Fruit fly (Drosophila melanogaster) whole organism, embryonic: ENCODE measurements around the gene cana.

Experiments used
- CG10321 ChIP-seq: fragments of 200-800 bp; sonication (Bioruptor generic); IDR thresholded peaks from 2 replicates; pipeline ENCODE4 v1.3.6; 2022; ENCODE audit warnings: missing biosample characterization, missing genetic modification characterization
- CG10462 ChIP-seq: fragments of 200-800 bp; sonication (Bioruptor generic); optimal IDR thresholded peaks from 2 replicates; lab custom pipeline; 2016; ENCODE audit warnings: missing biosample characterization, missing genetic modification characterization
- CG10565 ChIP-seq: fragments of 200-800 bp; sonication (Bioruptor generic); optimal IDR thresholded peaks from 3 replicates; lab custom pipeline; 2016; ENCODE audit warnings: missing biosample characterization, mild to moderate bottlenecking, missing genetic modification characterization
- CG1233 ChIP-seq: fragments of 200-800 bp; sonication (Bioruptor generic); optimal IDR thresholded peaks from 4 replicates; lab custom pipeline; 2018; ENCODE audit warnings: missing biosample characterization, mild to moderate bottlenecking, missing genetic modification characterization
- CG13123 ChIP-seq: fragments of 200-800 bp; sonication (Bioruptor generic); optimal IDR thresholded peaks from 2 replicates; lab custom pipeline; 2016; ENCODE audit warnings: missing biosample characterization, missing genetic modification characterization
- CG15601 ChIP-seq: fragments of 200-800 bp; sonication (Bioruptor generic); optimal IDR thresholded peaks from 3 replicates; lab custom pipeline; 2019; ENCODE audit warnings: missing biosample characterization, mild to moderate bottlenecking, missing genetic modification characterization, moderate library complexity
- CG17359 ChIP-seq: fragments of 200-800 bp; sonication (Bioruptor generic); optimal IDR thresholded peaks from 3 replicates; lab custom pipeline; 2018; ENCODE audit warnings: missing biosample characterization, mild to moderate bottlenecking, missing genetic modification characterization, moderate library complexity
- CG2116 ChIP-seq: fragments of 200-800 bp; sonication (Bioruptor generic); optimal IDR thresholded peaks from 3 replicates; lab custom pipeline; 2018; ENCODE audit warnings: missing biosample characterization, mild to moderate bottlenecking, missing genetic modification characterization
- CG2120 ChIP-seq: fragments of 200-800 bp; sonication (Bioruptor generic); optimal IDR thresholded peaks from 3 replicates; lab custom pipeline; 2016; ENCODE audit warnings: missing biosample characterization, missing genetic modification characterization
- CG31365 ChIP-seq: fragments of 200-800 bp; sonication (Bioruptor generic); optimal IDR thresholded peaks from 2 replicates; lab custom pipeline; 2018; ENCODE audit warnings: missing biosample characterization, mild to moderate bottlenecking, missing genetic modification characterization
- CG3163 ChIP-seq: fragments of 200-800 bp; sonication (Bioruptor generic); optimal IDR thresholded peaks from 3 replicates; lab custom pipeline; 2016; ENCODE audit warnings: missing biosample characterization, missing genetic modification characterization
- CG32772 ChIP-seq: fragments of 200-800 bp; sonication (Bioruptor generic); IDR thresholded peaks from 2 replicates; pipeline ENCODE4 v1.3.6; 2022; ENCODE audit warnings: missing biosample characterization, missing genetic modification characterization
- CG34224 ChIP-seq: fragments of 200-800 bp; sonication (Bioruptor generic); IDR thresholded peaks from 3 replicates; pipeline ENCODE4 v1.3.6; 2022; ENCODE audit warnings: missing biosample characterization, missing genetic modification characterization; ENCODE audit not compliant: partially characterized antibody
- CG42726 ChIP-seq: fragments of 200-800 bp; sonication (Bioruptor generic); IDR thresholded peaks from 2 replicates; pipeline ENCODE4 v1.3.6; 2022; ENCODE audit warnings: missing biosample characterization, missing genetic modification characterization; ENCODE audit not compliant: partially characterized antibody
- CG7357 ChIP-seq: fragments of 200-800 bp; sonication (Bioruptor generic); IDR thresholded peaks from 3 replicates; pipeline ENCODE4 v1.3.6; 2022; ENCODE audit warnings: missing biosample characterization, missing genetic modification characterization
- CrebB ChIP-seq: fragments of 200-800 bp; sonication (Bioruptor generic); optimal IDR thresholded peaks from 3 replicates; lab custom pipeline; 2018; ENCODE audit warnings: missing biosample characterization, mild to moderate bottlenecking, missing genetic modification characterization
- Dek ChIP-seq: fragments of 200-800 bp; sonication (Bioruptor generic); optimal IDR thresholded peaks from 3 replicates; lab custom pipeline; 2019; ENCODE audit warnings: missing biosample characterization, mild to moderate bottlenecking, missing genetic modification characterization, moderate library complexity
- Dip2 ChIP-seq: fragments of 200-800 bp; sonication (Bioruptor generic); IDR thresholded peaks from 2 replicates; pipeline ENCODE4 v1.3.6; 2022; ENCODE audit warnings: missing biosample characterization, missing genetic modification characterization
- E2f1 ChIP-seq: fragments of 200-800 bp; sonication (Bioruptor generic); IDR thresholded peaks from 2 replicates; pipeline ENCODE4 v1.3.6; 2022; ENCODE audit warnings: missing biosample characterization, missing genetic modification characterization
- ERR ChIP-seq: fragments of 200-800 bp; sonication (Bioruptor generic); optimal IDR thresholded peaks from 2 replicates; lab custom pipeline; 2016; ENCODE audit warnings: missing biosample characterization, missing genetic modification characterization
- Eip74EF ChIP-seq, 2 experiments: fragments of 200-800 bp in 1 of 2; fragments of >200 bp in 1 of 2; sonication (Bioruptor generic) in 1 of 2; optimal IDR thresholded peaks; 2 replicates each; lab custom pipeline; 2017 to 2019; ENCODE audit warnings: missing biosample characterization in 2 of 2, missing genetic modification characterization in 2 of 2, mild to moderate bottlenecking in 1 of 2, moderate library complexity in 1 of 2
- Ets97D ChIP-seq: fragments of 200-800 bp; sonication (Bioruptor generic); optimal IDR thresholded peaks from 3 replicates; lab custom pipeline; 2016; ENCODE audit warnings: missing biosample characterization, missing genetic modification characterization
- Fer2 ChIP-seq: fragments of 200-800 bp; sonication (Bioruptor generic); optimal IDR thresholded peaks from 2 replicates; lab custom pipeline; 2018; ENCODE audit warnings: missing biosample characterization, mild to moderate bottlenecking, missing genetic modification characterization, moderate library complexity
- Hr39 ChIP-seq: fragments of >200 bp; optimal IDR thresholded peaks from 2 replicates; lab custom pipeline; 2017
- Med ChIP-seq: fragments of 200-800 bp; sonication (Bioruptor generic); peaks from one replicate; lab custom pipeline; 2016; ENCODE audit warnings: missing biosample characterization, missing genetic modification characterization, mild to moderate bottlenecking, inconsistent platforms, moderate library complexity
- Myb ChIP-seq: fragments of 200-800 bp; sonication (Bioruptor generic); optimal IDR thresholded peaks from 2 replicates; lab custom pipeline; 2016; ENCODE audit warnings: missing biosample characterization, missing genetic modification characterization
- Nf-YC ChIP-seq: fragments of 200-800 bp; optimal IDR thresholded peaks from 3 replicates; lab custom pipeline; 2019; ENCODE audit warnings: missing biosample characterization, mild to moderate bottlenecking, missing genetic modification characterization, moderate library complexity
- Rfx ChIP-seq: fragments of 200-800 bp; sonication (Bioruptor generic); IDR thresholded peaks from 2 replicates; pipeline ENCODE4 v1.3.6; 2022; ENCODE audit warnings: missing biosample characterization, missing genetic modification characterization
- Trl ChIP-seq, 3 experiments: fragments of >200 bp in 2 of 3; fragments of 200-800 bp in 1 of 3; sonication (Bioruptor generic) in 1 of 3; optimal IDR thresholded peaks; 2 replicates in 1 of 3; 3 replicates in 2 of 3; lab custom pipeline; 2016 to 2017; ENCODE audit warnings: missing biosample characterization in 1 of 3, missing genetic modification characterization in 1 of 3
- ash1 ChIP-seq: fragments of 200-800 bp; sonication (Bioruptor generic); optimal IDR thresholded peaks from 2 replicates; lab custom pipeline; 2018; ENCODE audit warnings: missing biosample characterization, mild to moderate bottlenecking, missing genetic modification characterization
- br ChIP-seq: fragments of >200 bp; optimal IDR thresholded peaks from 2 replicates; lab custom pipeline; 2017
- ci ChIP-seq: fragments of 200-800 bp; sonication (Bioruptor generic); IDR thresholded peaks from 3 replicates; pipeline ENCODE4 v1.3.6; 2022; ENCODE audit warnings: missing biosample characterization, missing genetic modification characterization
- esg ChIP-seq: fragments of 200-800 bp; sonication (Bioruptor generic); conservative IDR thresholded peaks from 2 replicates; pipeline ENCODE4 v1.3.6; 2022; ENCODE audit warnings: missing biosample characterization, missing genetic modification characterization
- fd3F ChIP-seq: fragments of 200-800 bp; sonication (Bioruptor generic); optimal IDR thresholded peaks from 2 replicates; lab custom pipeline; 2018; ENCODE audit warnings: missing biosample characterization, mild to moderate bottlenecking, missing genetic modification characterization, moderate library complexity
- gro ChIP-seq: fragments of 200-800 bp; sonication (Bioruptor generic); optimal IDR thresholded peaks from 2 replicates; lab custom pipeline; 2016; ENCODE audit warnings: missing biosample characterization, missing genetic modification characterization
- h ChIP-seq: fragments of >200 bp; optimal IDR thresholded peaks from 2 replicates; lab custom pipeline; 2017
- lov ChIP-seq, 2 experiments: fragments of 200-800 bp in 1 of 2; fragments of >200 bp in 1 of 2; sonication (Bioruptor generic) in 1 of 2; IDR thresholded peaks in 1 of 2; optimal IDR thresholded peaks in 1 of 2; 2 replicates in 1 of 2; 3 replicates in 1 of 2; pipeline versions ENCODE4 v1.3.6 to Lab custom; 2017 to 2022; ENCODE audit warnings: missing biosample characterization in 1 of 2, missing genetic modification characterization in 1 of 2
- mirr ChIP-seq: fragments of 200-800 bp; sonication (Bioruptor generic); optimal IDR thresholded peaks from 3 replicates; lab custom pipeline; 2018; ENCODE audit warnings: missing biosample characterization, mild to moderate bottlenecking, missing genetic modification characterization
- pan ChIP-seq, 4 experiments: fragments of >200 bp in 3 of 4; fragments of 200-800 bp in 1 of 4; sonication (Bioruptor generic) in 1 of 4; optimal IDR thresholded peaks in 3 of 4; IDR thresholded peaks in 1 of 4; 2 replicates each; pipeline versions ENCODE4 v1.3.6 to Lab custom; 2017 to 2022; ENCODE audit warnings: missing biosample characterization in 2 of 4, missing genetic modification characterization in 2 of 4, mixed read lengths in 1 of 4
- ro ChIP-seq: fragments of 200-800 bp; sonication (Bioruptor generic); IDR thresholded peaks from 2 replicates; pipeline ENCODE4 v1.3.6; 2022; ENCODE audit warnings: missing biosample characterization, missing genetic modification characterization
- scrt ChIP-seq: fragments of 200-800 bp; sonication (Bioruptor generic); optimal IDR thresholded peaks from 2 replicates; lab custom pipeline; 2018; ENCODE audit warnings: missing biosample characterization, mild to moderate bottlenecking, missing genetic modification characterization, moderate library complexity
- sima ChIP-seq: fragments of 200-800 bp; sonication (Bioruptor generic); optimal IDR thresholded peaks from 2 replicates; lab custom pipeline; 2016; ENCODE audit warnings: missing biosample characterization, missing genetic modification characterization
- slbo ChIP-seq: fragments of 200-800 bp; sonication (Bioruptor generic); IDR thresholded peaks from 2 replicates; pipeline ENCODE4 v1.3.6; 2022; ENCODE audit warnings: missing biosample characterization, missing genetic modification characterization
- slou ChIP-seq: fragments of 200-800 bp; sonication (Bioruptor generic); optimal IDR thresholded peaks from 3 replicates; lab custom pipeline; 2016; ENCODE audit warnings: missing biosample characterization, missing genetic modification characterization
- sob ChIP-seq: fragments of 200-800 bp; sonication (Bioruptor generic); IDR thresholded peaks from 2 replicates; pipeline ENCODE4 v1.3.6; 2022; ENCODE audit warnings: missing biosample characterization, missing genetic modification characterization
- tgo ChIP-seq: fragments of 200-800 bp; sonication (Bioruptor generic); IDR thresholded peaks from 3 replicates; pipeline ENCODE4 v1.3.6; 2022; ENCODE audit warnings: missing biosample characterization, missing genetic modification characterization
- toy ChIP-seq: fragments of 200-800 bp; sonication (Bioruptor generic); IDR thresholded peaks from 2 replicates; pipeline ENCODE4 v1.3.6; 2022; ENCODE audit warnings: missing biosample characterization, missing genetic modification characterization
- unc-4 ChIP-seq: fragments of 200-800 bp; sonication (Bioruptor generic); IDR thresholded peaks from 2 replicates; pipeline ENCODE4 v1.3.6; 2022; ENCODE audit warnings: missing biosample characterization, missing genetic modification characterization; ENCODE audit not compliant: partially characterized antibody
- z ChIP-seq: fragments of 200-800 bp; sonication (Bioruptor generic); IDR thresholded peaks from 3 replicates; pipeline ENCODE4 v1.3.6; 2022; ENCODE audit warnings: missing biosample characterization, missing genetic modification characterization

The cana gene

DNA sequence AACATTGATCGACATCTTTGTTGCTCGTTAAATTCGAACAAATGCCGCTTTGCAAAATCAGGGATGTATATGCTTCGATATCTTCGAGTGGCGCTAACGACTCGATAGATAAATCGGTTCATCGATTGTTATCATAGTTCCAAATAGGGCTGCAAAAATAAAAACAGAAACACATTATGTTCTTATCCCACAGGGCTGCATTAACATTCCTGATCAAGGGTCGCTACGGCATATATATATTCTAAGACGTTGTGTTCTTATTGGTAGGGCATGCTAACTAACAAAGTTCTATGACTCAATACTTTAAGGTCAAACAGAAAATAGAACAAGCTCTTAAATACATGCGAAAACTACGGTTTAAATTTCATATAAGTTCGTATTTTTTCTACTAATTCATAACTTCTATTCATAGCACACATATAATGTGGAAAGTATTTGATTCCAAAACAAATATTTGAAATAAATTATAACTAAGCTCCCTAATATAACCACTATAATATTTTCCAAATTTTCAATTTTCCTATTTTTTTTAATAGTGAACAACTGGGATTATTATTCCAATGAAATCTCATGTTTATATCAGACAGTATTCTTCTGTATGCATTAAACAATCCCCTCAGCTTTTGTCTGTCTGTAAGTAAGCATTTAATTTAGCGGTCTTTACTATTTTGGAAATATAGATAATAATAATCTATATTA lies 498 bp upstream of the cana start, which contains the start of gene cmet (continued):
- TF ChIP-seq Rfx (peak; percentile 78), CG31365 (tag; lab: Kevin White, UChicago) (no peak), Eip74EF (GFP tag; optimal IDR thresholded peaks at IDR 0.05; lab: Kevin White, UChicago) (no peak), mirr (GFP tag; lab: Kevin White, UChicago) (no peak), h (no peak), ro (GFP tag; lab: Robert Waterston, UW) (no peak), unc-4 (GFP tag; lab: Robert Waterston, UW) (peak; percentile 79), ci (GFP tag; lab: Robert Waterston, UW) (peak; percentile 68; the same call in 2 of the 3 replicates), lov (optimal IDR thresholded peaks at IDR 0.05; lab: Kevin White, UChicago) (no peak), lov (GFP tag; IDR thresholded peaks at IDR 0.05; lab: Robert Waterston, UW) (no peak), slou (peak; percentile 31), Dip2 (no peak), Fer2 (tag; lab: Kevin White, UChicago) (peak; percentile 46), pan (optimal IDR thresholded peaks at IDR 0.05; lab: Kevin White, UChicago) (no peak), pan (GFP tag; optimal IDR thresholded peaks at IDR 0.05 in 1 of 2, IDR thresholded peaks at IDR 0.05 in 1 of 2) (peak in 1 of 2 experiments; percentile 9), toy (GFP tag; lab: Robert Waterston, UW) (no peak), CG3163 (GFP tag; lab: Kevin White, UChicago) (peak; percentile 0), CrebB (peak; percentile 16), Ets97D (GFP tag; lab: Kevin White, UChicago) (peak; percentile 79), E2f1 (peak; percentile 42; the same call in 1 of the 2 replicates), sima (no peak), Hr39 (lab: Kevin White, UChicago) (no peak), CG42726 (GFP tag; lab: Robert Waterston, UW) (peak; percentile 79), Med (GFP tag; lab: Kevin White, UChicago) (peak; percentile 93), slbo (GFP tag; lab: Robert Waterston, UW) (peak; percentile 81), CG7357 (GFP tag; lab: Robert Waterston, UW) (peak; percentile 78), CG32772 (0 out of 2 replicates have a peak, but pooled peaks have one; percentile 20), ash1 (GFP tag; lab: Kevin White, UChicago) (no peak), fd3F (no peak), sob (GFP tag; lab: Robert Waterston, UW) (peak; percentile 51; the same call in 1 of the 2 replicates), CG10321 (GFP tag; lab: Robert Waterston, UW) (no peak), CG1233 (GFP tag; lab: Kevin White, UChicago) (peak; percentile 27), CG13123 (peak; percentile 28), z (GFP tag; lab: Robert Waterston, UW) (no peak), ERR (no peak), CG17359 (tag; lab: Kevin White, UChicago) (no peak), br (lab: Kevin White, UChicago) (no peak), gro (GFP tag; lab: Kevin White, UChicago) (no peak), Nf-YC (tag; lab: Kevin White, UChicago) (no peak), Trl (optimal IDR thresholded peaks at IDR 0.05; lab: Kevin White, UChicago) (no peak), Trl (GFP tag; optimal IDR thresholded peaks at IDR 0.05; lab: Kevin White, UChicago) (peak; percentile 49), Dek (tag; lab: Kevin White, UChicago) (peak; percentile 18), CG10565 (GFP tag; lab: Kevin White, UChicago) (no peak), CG15601 (tag; lab: Kevin White, UChicago) (peak; percentile 43), Myb (peak; percentile 74), CG10462 (GFP tag; lab: Kevin White, UChicago) (peak; percentile 4), esg (GFP tag; lab: Robert Waterston, UW) (peak; percentile 37; the same call in 1 of the 2 replicates), CG2120 (peak; percentile 4), CG34224 (GFP tag; lab: Robert Waterston, UW) (peak; percentile 92), CG2116 (GFP tag; lab: Kevin White, UChicago) (peak; percentile 98), scrt (GFP tag; lab: Kevin White, UChicago) (no peak), tgo (GFP tag; lab: Robert Waterston, UW) (no peak)
